Fruit fly (Drosophila melanogaster) whole organism, prepupa: ENCODE results near the gene LpR2.

ENCODE experiments used
- CG11902 ChIP-seq: fragments of 200-800 bp; sonication (Bioruptor generic); optimal IDR thresholded peaks from 3 replicates; lab custom pipeline; 2016; ENCODE audit warnings: missing biosample characterization, missing genetic modification characterization
- CG32006 ChIP-seq: fragments of 200-800 bp; sonication (Bioruptor generic); optimal IDR thresholded peaks from 3 replicates; lab custom pipeline; 2017; ENCODE audit warnings: missing biosample characterization, mild to moderate bottlenecking, missing genetic modification characterization
- acj6 ChIP-seq: fragments of 200-800 bp; sonication (Bioruptor generic); optimal IDR thresholded peaks from 3 replicates; lab custom pipeline; 2016; ENCODE audit warnings: missing biosample characterization, missing genetic modification characterization
- fd59A ChIP-seq: fragments of 200-800 bp; sonication (Bioruptor generic); optimal IDR thresholded peaks from 2 replicates; lab custom pipeline; 2017; ENCODE audit warnings: missing biosample characterization, mild to moderate bottlenecking, missing genetic modification characterization, missing genetic modification reagents
- spab ChIP-seq: fragments of 200-800 bp; sonication (Bioruptor generic); optimal IDR thresholded peaks from 2 replicates; lab custom pipeline; 2017; ENCODE audit warnings: missing biosample characterization, mild to moderate bottlenecking, missing genetic modification characterization, missing genetic modification reagents
- svp ChIP-seq: fragments of 200-800 bp; sonication (Bioruptor generic); peaks from one replicate; lab custom pipeline; 2016; ENCODE audit warnings: missing biosample characterization, missing genetic modification characterization
- topi ChIP-seq: fragments of 200-800 bp; sonication (Bioruptor generic); optimal IDR thresholded peaks from 3 replicates; lab custom pipeline; 2016; ENCODE audit warnings: missing biosample characterization, missing genetic modification characterization

dm6 chr3R:25763005-25763404 is 22.7 kb upstream of the LpR2 start, which contains the start of gene LpR1:
- no peak for TF ChIP-seq topi (GFP tag; lab: Kevin White, UChicago)
- TF ChIP-seq fd59A (GFP tag; lab: Kevin White, UChicago): no peak
- no peak for TF ChIP-seq spab (GFP tag; lab: Kevin White, UChicago)
- no peak for TF ChIP-seq acj6
- TF ChIP-seq CG32006 (GFP tag; lab: Kevin White, UChicago): no peak
- no peak for TF ChIP-seq CG11902 (GFP tag; lab: Kevin White, UChicago)
- no peak for TF ChIP-seq svp (GFP tag; lab: Kevin White, UChicago)
